Fruit fly (Drosophila melanogaster) whole organism, embryonic: ENCODE data around the gene Dnaaf4.

Experiments used
- Asciz ChIP-seq: fragments of 200-800 bp; sonication (Bioruptor generic); optimal IDR thresholded peaks from 2 replicates; lab custom pipeline; 2017; ENCODE audit warnings: missing biosample characterization, mild to moderate bottlenecking, missing genetic modification characterization, missing genetic modification reagents
- C15 ChIP-seq: fragments of 200-800 bp; sonication (Bioruptor generic); IDR thresholded peaks from 3 replicates; pipeline ENCODE4 v1.3.6; 2022; ENCODE audit warnings: missing biosample characterization, missing genetic modification characterization
- CG10209 ChIP-seq: fragments of 200-800 bp; sonication (Bioruptor generic); optimal IDR thresholded peaks from 3 replicates; lab custom pipeline; 2017; ENCODE audit warnings: missing biosample characterization, mild to moderate bottlenecking, missing genetic modification characterization, missing genetic modification reagents
- CG10543 ChIP-seq: fragments of 200-800 bp; sonication (Bioruptor generic); optimal IDR thresholded peaks from 3 replicates; lab custom pipeline; 2017; ENCODE audit warnings: missing biosample characterization, mild to moderate bottlenecking, missing genetic modification characterization, moderate library complexity
- CG11504 ChIP-seq: fragments of 200-800 bp; sonication (Bioruptor generic); optimal IDR thresholded peaks from 3 replicates; lab custom pipeline; 2019; ENCODE audit warnings: missing biosample characterization, mild to moderate bottlenecking, missing genetic modification characterization, moderate library complexity
- CG13624 ChIP-seq: fragments of 200-800 bp; sonication (Bioruptor generic); optimal IDR thresholded peaks from 2 replicates; lab custom pipeline; 2016; ENCODE audit warnings: missing biosample characterization, missing genetic modification characterization
- CG15601 ChIP-seq: fragments of 200-800 bp; sonication (Bioruptor generic); optimal IDR thresholded peaks from 3 replicates; lab custom pipeline; 2019; ENCODE audit warnings: missing biosample characterization, mild to moderate bottlenecking, missing genetic modification characterization, moderate library complexity
- CG17612 ChIP-seq: fragments of 200-800 bp; sonication (Bioruptor generic); IDR thresholded peaks from 2 replicates; pipeline ENCODE4 v1.3.6; 2022; ENCODE audit warnings: missing biosample characterization, missing genetic modification characterization
- CG30020 ChIP-seq: fragments of 200-800 bp; optimal IDR thresholded peaks from 2 replicates; lab custom pipeline; 2019; ENCODE audit warnings: missing biosample characterization, mild to moderate bottlenecking, missing genetic modification characterization, moderate library complexity
- CG3065 ChIP-seq: fragments of 200-800 bp; sonication (Bioruptor generic); optimal IDR thresholded peaks from 2 replicates; lab custom pipeline; 2016; ENCODE audit warnings: missing biosample characterization, missing genetic modification characterization
- CG3407 ChIP-seq: fragments of 200-800 bp; sonication (Bioruptor generic); optimal IDR thresholded peaks from 2 replicates; lab custom pipeline; 2018; ENCODE audit warnings: missing biosample characterization, mild to moderate bottlenecking, missing genetic modification characterization
- CG4282 ChIP-seq: fragments of 200-800 bp; sonication (Bioruptor generic); optimal IDR thresholded peaks from 2 replicates; lab custom pipeline; 2016; ENCODE audit warnings: missing biosample characterization, missing genetic modification characterization
- CG4854 ChIP-seq: fragments of 200-800 bp; sonication (Bioruptor generic); optimal IDR thresholded peaks from 2 replicates; lab custom pipeline; 2016; ENCODE audit warnings: missing biosample characterization, missing genetic modification characterization, inconsistent platforms
- CG6175 ChIP-seq: fragments of 200-800 bp; sonication (Bioruptor generic); IDR thresholded peaks from 3 replicates; pipeline ENCODE4 v1.3.6; 2022; ENCODE audit warnings: missing biosample characterization, missing genetic modification characterization
- CG7271 ChIP-seq: fragments of 200-800 bp; sonication (Bioruptor generic); optimal IDR thresholded peaks from 2 replicates; lab custom pipeline; 2018; ENCODE audit warnings: missing biosample characterization, mild to moderate bottlenecking, missing genetic modification characterization, moderate library complexity
- CG7372 ChIP-seq: fragments of 200-800 bp; sonication (Bioruptor generic); IDR thresholded peaks from 2 replicates; pipeline ENCODE4 v1.3.6; 2022; ENCODE audit warnings: missing biosample characterization, missing genetic modification characterization
- CG7556 ChIP-seq: fragments of 200-800 bp; sonication (Bioruptor generic); optimal IDR thresholded peaks from 2 replicates; lab custom pipeline; 2017; ENCODE audit warnings: missing biosample characterization, mild to moderate bottlenecking, missing genetic modification characterization
- CG7786 ChIP-seq: fragments of 200-800 bp; sonication (Bioruptor generic); optimal IDR thresholded peaks from 2 replicates; lab custom pipeline; 2016; ENCODE audit warnings: missing biosample characterization, missing genetic modification characterization
- CG8089 ChIP-seq: fragments of 200-800 bp; sonication (Bioruptor generic); optimal IDR thresholded peaks from 3 replicates; lab custom pipeline; 2016; ENCODE audit warnings: missing biosample characterization, missing genetic modification characterization
- CG8290 ChIP-seq, 3 experiments: fragments of 200-800 bp; sonication (Bioruptor generic); optimal IDR thresholded peaks; 2 replicates each; lab custom pipeline; 2016 to 2019; ENCODE audit warnings: missing biosample characterization in 3 of 3, missing genetic modification characterization in 3 of 3, mild to moderate bottlenecking in 2 of 3, moderate library complexity in 1 of 3
- CG8765 ChIP-seq: fragments of 200-800 bp; sonication (Bioruptor generic); IDR thresholded peaks from 2 replicates; pipeline ENCODE4 v1.3.6; 2022; ENCODE audit warnings: missing biosample characterization, missing genetic modification characterization
- CHES-1-like ChIP-seq: fragments of 200-800 bp; sonication (Bioruptor generic); optimal IDR thresholded peaks from 2 replicates; lab custom pipeline; 2016; ENCODE audit warnings: missing biosample characterization, missing genetic modification characterization
- Deaf1 ChIP-seq: fragments of 200-800 bp; optimal IDR thresholded peaks from 3 replicates; lab custom pipeline; 2019; ENCODE audit warnings: missing biosample characterization, mild to moderate bottlenecking, missing genetic modification characterization, moderate library complexity
- E2f1 ChIP-seq: fragments of 200-800 bp; sonication (Bioruptor generic); IDR thresholded peaks from 2 replicates; pipeline ENCODE4 v1.3.6; 2022; ENCODE audit warnings: missing biosample characterization, missing genetic modification characterization
- Ets65A ChIP-seq: fragments of 200-800 bp; sonication (Bioruptor generic); peaks from one replicate; lab custom pipeline; 2016; ENCODE audit warnings: missing biosample characterization, missing genetic modification characterization
- MTF-1 ChIP-seq: fragments of 200-800 bp; sonication (Bioruptor generic); optimal IDR thresholded peaks from 2 replicates; lab custom pipeline; 2018; ENCODE audit warnings: missing biosample characterization, mild to moderate bottlenecking, missing genetic modification characterization, borderline replicate concordance
- Mrtf ChIP-seq: fragments of 200-800 bp; sonication (Bioruptor generic); IDR thresholded peaks from 3 replicates; pipeline ENCODE4 v1.3.6; 2022; ENCODE audit warnings: missing biosample characterization, missing genetic modification characterization
- NfI ChIP-seq: fragments of 200-800 bp; sonication (Bioruptor generic); optimal IDR thresholded peaks from 3 replicates; lab custom pipeline; 2018; ENCODE audit warnings: missing biosample characterization, mild to moderate bottlenecking, missing genetic modification characterization, moderate library complexity
- Optix ChIP-seq: fragments of 200-800 bp; sonication (Bioruptor generic); IDR thresholded peaks from 3 replicates; pipeline ENCODE4 v1.3.6; 2022; ENCODE audit warnings: missing biosample characterization, missing genetic modification characterization
- Rfx ChIP-seq: fragments of 200-800 bp; sonication (Bioruptor generic); IDR thresholded peaks from 2 replicates; pipeline ENCODE4 v1.3.6; 2022; ENCODE audit warnings: missing biosample characterization, missing genetic modification characterization
- Sin3A ChIP-seq: fragments of >200 bp; optimal IDR thresholded peaks from 2 replicates; lab custom pipeline; 2018
- Sox102F ChIP-seq: fragments of 200-800 bp; sonication (Bioruptor generic); optimal IDR thresholded peaks from 2 replicates; lab custom pipeline; 2018; ENCODE audit warnings: missing biosample characterization, mild to moderate bottlenecking, missing genetic modification characterization, moderate library complexity
- Spps ChIP-seq: fragments of 200-800 bp; sonication (Bioruptor generic); optimal IDR thresholded peaks from 2 replicates; lab custom pipeline; 2018; ENCODE audit warnings: missing biosample characterization, mild to moderate bottlenecking, missing genetic modification characterization
- chinmo ChIP-seq: fragments of 200-800 bp; sonication (Bioruptor generic); IDR thresholded peaks from 4 replicates; pipeline ENCODE4 v1.3.6; 2022; ENCODE audit warnings: missing biosample characterization, missing genetic modification characterization; ENCODE audit not compliant: partially characterized antibody
- croc ChIP-seq: fragments of 200-800 bp; sonication (Bioruptor generic); conservative IDR thresholded peaks from 3 replicates; pipeline ENCODE4 v1.3.6; 2022; ENCODE audit warnings: missing biosample characterization, missing genetic modification characterization
- dan ChIP-seq: fragments of 200-800 bp; sonication (Bioruptor generic); IDR thresholded peaks from 2 replicates; pipeline ENCODE4 v1.3.6; 2022; ENCODE audit warnings: missing biosample characterization, missing genetic modification characterization
- dm ChIP-seq: fragments of 200-800 bp; sonication (Bioruptor generic); optimal IDR thresholded peaks from 3 replicates; lab custom pipeline; 2016; ENCODE audit warnings: missing biosample characterization, missing genetic modification characterization
- dmrt99B ChIP-seq: fragments of 200-800 bp; sonication (Bioruptor generic); optimal IDR thresholded peaks from 2 replicates; lab custom pipeline; 2018; ENCODE audit warnings: missing biosample characterization, mild to moderate bottlenecking, missing genetic modification characterization, moderate library complexity
- gem ChIP-seq: fragments of 200-800 bp; sonication (Bioruptor generic); optimal IDR thresholded peaks from 2 replicates; lab custom pipeline; 2019; ENCODE audit warnings: missing biosample characterization, mild to moderate bottlenecking, missing genetic modification characterization, moderate library complexity
- gsb ChIP-seq: fragments of 200-800 bp; sonication (Bioruptor generic); IDR thresholded peaks from 2 replicates; pipeline ENCODE4 v1.3.6; 2022; ENCODE audit warnings: missing biosample characterization, missing genetic modification characterization
- lbe ChIP-seq: fragments of 200-800 bp; sonication (Bioruptor generic); optimal IDR thresholded peaks from 2 replicates; lab custom pipeline; 2016; ENCODE audit warnings: missing biosample characterization, mild to moderate bottlenecking, missing genetic modification characterization
- nmo ChIP-seq: fragments of 200-800 bp; sonication (Bioruptor generic); optimal IDR thresholded peaks from 2 replicates; lab custom pipeline; 2018; ENCODE audit warnings: missing biosample characterization, mild to moderate bottlenecking, missing genetic modification characterization, moderate library complexity
- onecut ChIP-seq: fragments of 200-800 bp; sonication (Bioruptor generic); IDR thresholded peaks from 2 replicates; pipeline ENCODE4 v1.3.6; 2022; ENCODE audit warnings: missing biosample characterization, missing genetic modification characterization
- pnt ChIP-seq: fragments of 200-800 bp; sonication (Bioruptor generic); optimal IDR thresholded peaks from 3 replicates; lab custom pipeline; 2016; ENCODE audit warnings: missing biosample characterization, missing genetic modification characterization
- ro ChIP-seq: fragments of 200-800 bp; sonication (Bioruptor generic); IDR thresholded peaks from 2 replicates; pipeline ENCODE4 v1.3.6; 2022; ENCODE audit warnings: missing biosample characterization, missing genetic modification characterization
- salm ChIP-seq: fragments of 200-800 bp; sonication (Bioruptor generic); optimal IDR thresholded peaks from 2 replicates; lab custom pipeline; 2018; ENCODE audit warnings: missing biosample characterization, mild to moderate bottlenecking, missing genetic modification characterization
- shn ChIP-seq: fragments of 200-800 bp; sonication (Bioruptor generic); optimal IDR thresholded peaks from 3 replicates; lab custom pipeline; 2016; ENCODE audit warnings: missing biosample characterization, missing genetic modification characterization
- slp2 ChIP-seq: fragments of 200-800 bp; sonication (Bioruptor generic); optimal IDR thresholded peaks from 2 replicates; lab custom pipeline; 2016; ENCODE audit warnings: missing biosample characterization, missing genetic modification characterization
- ssp ChIP-seq: fragments of 200-800 bp; sonication (Bioruptor generic); IDR thresholded peaks from 2 replicates; pipeline ENCODE4 v1.3.6; 2022; ENCODE audit warnings: missing biosample characterization, missing genetic modification characterization
- z ChIP-seq: fragments of 200-800 bp; sonication (Bioruptor generic); IDR thresholded peaks from 3 replicates; pipeline ENCODE4 v1.3.6; 2022; ENCODE audit warnings: missing biosample characterization, missing genetic modification characterization

The Dnaaf4 gene

DNA sequence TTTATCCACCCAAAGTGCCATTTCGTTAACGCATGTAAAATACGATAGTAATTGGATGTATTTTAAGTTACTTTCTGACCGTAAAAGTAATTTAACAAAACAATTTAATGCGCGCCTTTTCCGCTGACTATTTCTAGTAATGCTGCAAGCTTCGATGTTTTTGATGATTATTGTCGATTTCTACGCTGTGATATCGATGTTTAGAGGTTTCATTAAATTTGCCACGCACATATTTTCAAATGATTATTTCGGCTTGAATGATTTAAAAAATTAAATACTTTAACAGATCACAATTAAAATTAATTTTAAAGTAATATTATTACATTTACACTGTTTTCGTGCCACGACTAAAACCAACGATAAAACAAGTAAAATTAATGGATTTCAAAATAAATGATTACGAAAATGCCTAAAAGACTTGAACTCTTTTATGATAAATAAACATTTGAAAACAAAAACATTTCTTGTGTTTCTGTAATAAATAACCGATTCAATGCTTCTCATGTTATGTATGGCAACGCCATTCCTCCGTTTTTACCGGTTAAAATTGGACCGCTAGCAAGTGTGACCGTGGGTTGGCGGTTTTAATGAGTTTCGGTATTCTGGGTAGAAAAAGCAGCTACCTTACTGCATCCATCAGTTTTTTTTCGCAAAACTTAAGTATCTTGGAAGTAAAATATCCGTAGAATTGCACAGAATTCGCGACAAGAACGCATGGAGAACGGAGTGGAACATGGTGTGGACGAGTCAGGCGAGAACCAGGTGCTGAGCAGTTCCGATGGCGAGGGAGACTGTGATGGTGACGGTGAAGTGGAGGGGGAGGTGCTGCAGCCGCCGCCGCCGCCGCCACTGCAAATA lies 8.9 kb upstream of the Dnaaf4 start, which contains the start of the genes RfC38 and CG4751 (continued):
- TF ChIP-seq ssp (GFP tag; lab: Robert Waterston, UW): no peak
- no peak for TF ChIP-seq Optix (GFP tag; lab: Robert Waterston, UW)
- no peak for TF ChIP-seq onecut (GFP tag; lab: Robert Waterston, UW)
- TF ChIP-seq shn (GFP tag; lab: Kevin White, UChicago): no peak
- no peak for TF ChIP-seq C15 (GFP tag; lab: Robert Waterston, UW)
- no peak for TF ChIP-seq pnt (GFP tag; lab: Kevin White, UChicago)
- TF ChIP-seq CG7786 (GFP tag; lab: Kevin White, UChicago): no peak
- no peak for TF ChIP-seq salm
- no peak for TF ChIP-seq CG10209 (GFP tag; lab: Kevin White, UChicago)
- TF ChIP-seq CG8089 (GFP tag; lab: Kevin White, UChicago): no peak
- no peak for TF ChIP-seq ro (GFP tag; lab: Robert Waterston, UW)
- TF ChIP-seq CHES-1-like: peak; percentile 46
- no peak for TF ChIP-seq dan
- no peak for TF ChIP-seq CG7372 (GFP tag; lab: Robert Waterston, UW)
- no peak for TF ChIP-seq Spps (tag; lab: Kevin White, UChicago)
- no peak for TF ChIP-seq Asciz (GFP tag; lab: Kevin White, UChicago)
- no peak for TF ChIP-seq CG10543 (GFP tag; lab: Kevin White, UChicago)
- TF ChIP-seq Sox102F: no peak
- TF ChIP-seq CG4854 (GFP tag; lab: Kevin White, UChicago): no peak
- peak; percentile 7 for TF ChIP-seq NfI (GFP tag; lab: Kevin White, UChicago)
- no peak for TF ChIP-seq gem (tag; lab: Kevin White, UChicago)
- TF ChIP-seq Mrtf: no peak
- no peak for TF ChIP-seq CG3065
- TF ChIP-seq CG11504: no peak
- 0 out of 2 replicates have a peak, but pooled peaks have one; percentile 20 for TF ChIP-seq E2f1
- TF ChIP-seq slp2: no peak
- no peak; the same call in 1 of the 2 replicates for TF ChIP-seq Rfx
- TF ChIP-seq CG6175: no peak
- TF ChIP-seq croc: no peak
- TF ChIP-seq CG7556 (GFP tag; lab: Kevin White, UChicago): no peak
- no peak for TF ChIP-seq dm (GFP tag; lab: Kevin White, UChicago)
- no peak for TF ChIP-seq CG7271
- peak; percentile 37 for TF ChIP-seq Sin3A (lab: Kevin White, UChicago)
- TF ChIP-seq CG17612 (GFP tag; lab: Robert Waterston, UW): no peak
- TF ChIP-seq gsb (GFP tag; lab: Robert Waterston, UW): no peak
- peak; percentile 29 for TF ChIP-seq CG30020
- TF ChIP-seq CG15601 (tag; lab: Kevin White, UChicago): no peak
- no peak for TF ChIP-seq CG4282
- TF ChIP-seq z: no peak
- TF ChIP-seq CG3407 (GFP tag; lab: Kevin White, UChicago): no peak
- TF ChIP-seq lbe: no peak
- TF ChIP-seq MTF-1 (GFP tag; lab: Kevin White, UChicago): no peak
- peak; percentile 59 for TF ChIP-seq Ets65A (GFP tag; lab: Kevin White, UChicago)
- no peak for TF ChIP-seq CG8765
- TF ChIP-seq nmo (GFP tag; lab: Kevin White, UChicago): peak; percentile 39
- TF ChIP-seq CG13624: no peak
- TF ChIP-seq dmrt99B (tag; lab: Kevin White, UChicago): no peak
- TF ChIP-seq CG8290 (GFP tag; optimal IDR thresholded peaks at IDR 0.05; lab: Kevin White, UChicago): no peak
- TF ChIP-seq CG8290 (tag; optimal IDR thresholded peaks at IDR 0.05; lab: Kevin White, UChicago): no peak
- no peak for TF ChIP-seq Deaf1
- TF ChIP-seq chinmo (GFP tag; lab: Robert Waterston, UW): 0 out of 4 replicates have a peak, but pooled peaks have one; percentile 57
